Fruit fly (Drosophila melanogaster) whole organism, embryonic: ENCODE results near the gene CG13084.

Experiments used
- CG10462 ChIP-seq: fragments of 200-800 bp; sonication (Bioruptor generic); optimal IDR thresholded peaks from 2 replicates; lab custom pipeline; 2016; ENCODE audit warnings: missing biosample characterization, missing genetic modification characterization
- CG10654 ChIP-seq: fragments of 200-800 bp; sonication (Bioruptor generic); optimal IDR thresholded peaks from 2 replicates; lab custom pipeline; 2016; ENCODE audit warnings: missing biosample characterization, missing genetic modification characterization
- CG11093 ChIP-seq: fragments of 200-800 bp; sonication (Bioruptor generic); IDR thresholded peaks from 3 replicates; pipeline ENCODE4 v1.3.6; 2022; ENCODE audit warnings: missing biosample characterization, missing genetic modification characterization
- CG11456 ChIP-seq: fragments of 200-800 bp; sonication (Bioruptor generic); IDR thresholded peaks from 3 replicates; pipeline ENCODE4 v1.3.6; 2022; ENCODE audit warnings: missing biosample characterization, missing genetic modification characterization
- CG13424 ChIP-seq: fragments of 200-800 bp; sonication (Bioruptor generic); optimal IDR thresholded peaks from 2 replicates; lab custom pipeline; 2019; ENCODE audit warnings: missing biosample characterization, mild to moderate bottlenecking, missing genetic modification characterization, moderate library complexity
- CG14050 ChIP-seq: fragments of 200-800 bp; sonication (Bioruptor generic); IDR thresholded peaks from 3 replicates; pipeline ENCODE4 v1.3.6; 2022; ENCODE audit warnings: missing biosample characterization, missing genetic modification characterization
- CG18262 ChIP-seq: fragments of 200-800 bp; optimal IDR thresholded peaks from 3 replicates; lab custom pipeline; 2019; ENCODE audit warnings: missing biosample characterization, mild to moderate bottlenecking, missing genetic modification characterization, moderate library complexity
- CG2120 ChIP-seq: fragments of 200-800 bp; sonication (Bioruptor generic); optimal IDR thresholded peaks from 3 replicates; lab custom pipeline; 2016; ENCODE audit warnings: missing biosample characterization, missing genetic modification characterization
- CG2889 ChIP-seq: fragments of 200-800 bp; sonication (Bioruptor generic); IDR thresholded peaks from 3 replicates; pipeline ENCODE4 v1.3.6; 2022; ENCODE audit warnings: missing biosample characterization, missing genetic modification characterization
- CG30431 ChIP-seq: fragments of 200-800 bp; sonication (Bioruptor generic); optimal IDR thresholded peaks from 2 replicates; lab custom pipeline; 2017; ENCODE audit warnings: missing biosample characterization, missing genetic modification characterization
- CG34376 ChIP-seq: fragments of 200-800 bp; sonication (Bioruptor generic); optimal IDR thresholded peaks from 2 replicates; lab custom pipeline; 2018; ENCODE audit warnings: missing biosample characterization, mild to moderate bottlenecking, missing genetic modification characterization
- CG4328 ChIP-seq: fragments of 200-800 bp; sonication (Bioruptor generic); optimal IDR thresholded peaks from 3 replicates; lab custom pipeline; 2017; ENCODE audit warnings: missing biosample characterization, missing genetic modification reagents, missing genetic modification characterization
- CG43689 ChIP-seq: fragments of 200-800 bp; sonication (Bioruptor generic); IDR thresholded peaks from 2 replicates; pipeline ENCODE4 v1.3.6; 2022; ENCODE audit warnings: missing biosample characterization, missing genetic modification characterization
- CG4854 ChIP-seq: fragments of 200-800 bp; sonication (Bioruptor generic); optimal IDR thresholded peaks from 2 replicates; lab custom pipeline; 2016; ENCODE audit warnings: missing biosample characterization, missing genetic modification characterization, inconsistent platforms
- CG7357 ChIP-seq: fragments of 200-800 bp; sonication (Bioruptor generic); IDR thresholded peaks from 3 replicates; pipeline ENCODE4 v1.3.6; 2022; ENCODE audit warnings: missing biosample characterization, missing genetic modification characterization
- CG9876 ChIP-seq: fragments of 200-800 bp; sonication (Bioruptor generic); optimal IDR thresholded peaks from 2 replicates; lab custom pipeline; 2016; ENCODE audit warnings: missing biosample characterization, missing genetic modification characterization
- Ets65A ChIP-seq: fragments of 200-800 bp; sonication (Bioruptor generic); peaks from one replicate; lab custom pipeline; 2016; ENCODE audit warnings: missing biosample characterization, missing genetic modification characterization
- Fer2 ChIP-seq: fragments of 200-800 bp; sonication (Bioruptor generic); optimal IDR thresholded peaks from 2 replicates; lab custom pipeline; 2018; ENCODE audit warnings: missing biosample characterization, mild to moderate bottlenecking, missing genetic modification characterization, moderate library complexity
- Gsc ChIP-seq: fragments of 200-800 bp; sonication (Bioruptor generic); IDR thresholded peaks from 2 replicates; pipeline ENCODE4 v1.3.6; 2022; ENCODE audit warnings: missing biosample characterization, missing genetic modification characterization
- H2.0 ChIP-seq: fragments of 200-800 bp; sonication (Bioruptor generic); IDR thresholded peaks from 2 replicates; pipeline ENCODE4 v1.3.6; 2022; ENCODE audit warnings: missing biosample characterization, missing genetic modification characterization
- Hmr ChIP-seq: fragments of 200-800 bp; sonication (Bioruptor generic); optimal IDR thresholded peaks from 3 replicates; lab custom pipeline; 2017; ENCODE audit warnings: mild to moderate bottlenecking, missing biosample characterization, missing genetic modification reagents, missing genetic modification characterization
- Hr51 ChIP-seq, 2 experiments: fragments of 200-800 bp; sonication (Bioruptor generic); optimal IDR thresholded peaks; 2 replicates in 1 of 2; 3 replicates in 1 of 2; lab custom pipeline; 2016 to 2018; ENCODE audit warnings: missing biosample characterization in 2 of 2, missing genetic modification characterization in 2 of 2, mild to moderate bottlenecking in 1 of 2, moderate library complexity in 1 of 2
- NC2α ChIP-seq: fragments of 200-800 bp; sonication (Bioruptor generic); optimal IDR thresholded peaks from 2 replicates; lab custom pipeline; 2016; ENCODE audit warnings: missing biosample characterization, missing genetic modification characterization
- NC2β ChIP-seq: fragments of 200-800 bp; sonication (Bioruptor generic); optimal IDR thresholded peaks from 2 replicates; lab custom pipeline; 2016; ENCODE audit warnings: missing biosample characterization, missing genetic modification characterization
- Pdp1 ChIP-seq, 2 experiments: fragments of 200-800 bp; sonication (Bioruptor generic); optimal IDR thresholded peaks; 3 replicates each; lab custom pipeline; 2016; ENCODE audit warnings: missing biosample characterization in 2 of 2, missing genetic modification characterization in 2 of 2, mild to moderate bottlenecking in 1 of 2, moderate library complexity in 1 of 2
- Stat92E ChIP-seq, 3 experiments: fragments of >200 bp in 2 of 3; fragments of 200-800 bp in 1 of 3; sonication (Bioruptor generic) in 1 of 3; optimal IDR thresholded peaks; 2 replicates each; lab custom pipeline; 2017 to 2019; ENCODE audit warnings: missing biosample characterization in 3 of 3, missing genetic modification characterization in 3 of 3, mild to moderate bottlenecking in 1 of 3, moderate library complexity in 1 of 3
- Tbp ChIP-seq: fragments of >200 bp; optimal IDR thresholded peaks from 2 replicates; lab custom pipeline; 2018; ENCODE audit warnings: missing biosample characterization, missing genetic modification characterization
- amos ChIP-seq: fragments of 200-800 bp; sonication (Bioruptor generic); IDR thresholded peaks from 2 replicates; pipeline ENCODE4 v1.3.6; 2022; ENCODE audit warnings: missing biosample characterization, missing genetic modification characterization; ENCODE audit not compliant: partially characterized antibody
- ash1 ChIP-seq: fragments of 200-800 bp; sonication (Bioruptor generic); optimal IDR thresholded peaks from 2 replicates; lab custom pipeline; 2018; ENCODE audit warnings: missing biosample characterization, mild to moderate bottlenecking, missing genetic modification characterization
- ato ChIP-seq: fragments of 200-800 bp; sonication (Bioruptor generic); IDR thresholded peaks from 2 replicates; pipeline ENCODE4 v1.3.6; 2022; ENCODE audit warnings: missing biosample characterization, missing genetic modification characterization; ENCODE audit not compliant: partially characterized antibody
- bcd ChIP-seq: fragments of 200-800 bp; sonication (Bioruptor generic); optimal IDR thresholded peaks from 2 replicates; lab custom pipeline; 2017; ENCODE audit warnings: missing biosample characterization, mild to moderate bottlenecking, missing genetic modification characterization
- cwo ChIP-seq: fragments of 200-800 bp; sonication (Bioruptor generic); optimal IDR thresholded peaks from 3 replicates; lab custom pipeline; 2017; ENCODE audit warnings: missing biosample characterization, missing genetic modification characterization, mild to moderate bottlenecking, moderate library complexity, missing genetic modification reagents
- eyg ChIP-seq: fragments of 200-800 bp; sonication (Bioruptor generic); optimal IDR thresholded peaks from 3 replicates; lab custom pipeline; 2016; ENCODE audit warnings: missing biosample characterization, missing genetic modification characterization
- gcm2 ChIP-seq: fragments of 200-800 bp; sonication (Bioruptor generic); optimal IDR thresholded peaks from 2 replicates; lab custom pipeline; 2016; ENCODE audit warnings: missing biosample characterization, missing genetic modification characterization
- grn ChIP-seq: fragments of 200-800 bp; sonication (Bioruptor generic); optimal IDR thresholded peaks from 3 replicates; lab custom pipeline; 2017; ENCODE audit warnings: missing biosample characterization, missing genetic modification characterization
- hkb ChIP-seq, 2 experiments: fragments of 200-800 bp in 1 of 2; fragments of >200 bp in 1 of 2; sonication (Bioruptor generic) in 1 of 2; IDR thresholded peaks in 1 of 2; optimal IDR thresholded peaks in 1 of 2; 2 replicates each; pipeline versions ENCODE4 v1.3.6 to Lab custom; 2017 to 2022; ENCODE audit warnings: missing biosample characterization in 1 of 2, missing genetic modification characterization in 1 of 2
- jing ChIP-seq: fragments of 200-800 bp; sonication (Bioruptor generic); optimal IDR thresholded peaks from 2 replicates; lab custom pipeline; 2018; ENCODE audit warnings: missing biosample characterization, mild to moderate bottlenecking, missing genetic modification characterization
- lilli ChIP-seq: fragments of 200-800 bp; sonication (Bioruptor generic); optimal IDR thresholded peaks from 3 replicates; lab custom pipeline; 2016; ENCODE audit warnings: missing biosample characterization, missing genetic modification characterization
- lov ChIP-seq, 2 experiments: fragments of 200-800 bp in 1 of 2; fragments of >200 bp in 1 of 2; sonication (Bioruptor generic) in 1 of 2; IDR thresholded peaks in 1 of 2; optimal IDR thresholded peaks in 1 of 2; 2 replicates in 1 of 2; 3 replicates in 1 of 2; pipeline versions ENCODE4 v1.3.6 to Lab custom; 2017 to 2022; ENCODE audit warnings: missing biosample characterization in 1 of 2, missing genetic modification characterization in 1 of 2
- odd ChIP-seq: fragments of 200-800 bp; sonication (Bioruptor generic); optimal IDR thresholded peaks from 2 replicates; lab custom pipeline; 2017; ENCODE audit warnings: missing biosample characterization, mild to moderate bottlenecking, missing genetic modification characterization
- onecut ChIP-seq: fragments of 200-800 bp; sonication (Bioruptor generic); IDR thresholded peaks from 2 replicates; pipeline ENCODE4 v1.3.6; 2022; ENCODE audit warnings: missing biosample characterization, missing genetic modification characterization
- pan ChIP-seq, 4 experiments: fragments of >200 bp in 3 of 4; fragments of 200-800 bp in 1 of 4; sonication (Bioruptor generic) in 1 of 4; optimal IDR thresholded peaks in 3 of 4; IDR thresholded peaks in 1 of 4; 2 replicates each; pipeline versions ENCODE4 v1.3.6 to Lab custom; 2017 to 2022; ENCODE audit warnings: missing biosample characterization in 2 of 4, missing genetic modification characterization in 2 of 4, mixed read lengths in 1 of 4
- toy ChIP-seq: fragments of 200-800 bp; sonication (Bioruptor generic); IDR thresholded peaks from 2 replicates; pipeline ENCODE4 v1.3.6; 2022; ENCODE audit warnings: missing biosample characterization, missing genetic modification characterization
- trem ChIP-seq: fragments of 200-800 bp; optimal IDR thresholded peaks from 3 replicates; lab custom pipeline; 2019; ENCODE audit warnings: missing biosample characterization, mild to moderate bottlenecking, missing genetic modification characterization, moderate library complexity
- twi ChIP-seq: fragments of 200-800 bp; optimal IDR thresholded peaks from 2 replicates; lab custom pipeline; 2019; ENCODE audit warnings: missing biosample characterization, mild to moderate bottlenecking, missing genetic modification characterization, moderate library complexity
- wdn ChIP-seq: fragments of 200-800 bp; sonication (Bioruptor generic); IDR thresholded peaks from 2 replicates; pipeline ENCODE4 v1.3.6; 2022; ENCODE audit warnings: missing biosample characterization, missing genetic modification characterization
- wor ChIP-seq: fragments of 200-800 bp; sonication (Bioruptor generic); IDR thresholded peaks from 2 replicates; pipeline ENCODE4 v1.3.6; 2022; ENCODE audit warnings: missing biosample characterization, missing genetic modification characterization

Gene CG13084

dm6 chr2L:19439598-19440230 is 45.0 kb upstream of the CG13084 start (continued):
- TF ChIP-seq ash1 (no peak), CG34376 (no peak), CG43689 (GFP tag; lab: Robert Waterston, UW) (peak; percentile 81), odd (peak; percentile 85), CG13424 (tag; lab: Kevin White, UChicago) (peak; percentile 81), onecut (GFP tag; lab: Robert Waterston, UW) (peak; percentile 90), CG4854 (GFP tag; lab: Kevin White, UChicago) (peak; percentile 27), NC2α (peak; percentile 91), lilli (GFP tag; lab: Kevin White, UChicago) (peak; percentile 94), CG7357 (GFP tag; lab: Robert Waterston, UW) (peak; percentile 45; the same call in 1 of the 3 replicates), H2.0 (GFP tag; lab: Robert Waterston, UW) (peak; percentile 91), CG11093 (peak; percentile 64; the same call in 2 of the 3 replicates), CG30431 (GFP tag; lab: Kevin White, UChicago) (peak; percentile 48), trem (peak; percentile 65), CG18262 (tag; lab: Kevin White, UChicago) (peak; percentile 70), CG11456 (GFP tag; lab: Robert Waterston, UW) (peak; percentile 71; the same call in 1 of the 3 replicates), cwo (GFP tag; lab: Kevin White, UChicago) (peak; percentile 89), eyg (GFP tag; lab: Kevin White, UChicago) (peak; percentile 60), jing (GFP tag; lab: Kevin White, UChicago) (peak; percentile 88), CG10654 (peak; percentile 63), lov (optimal IDR thresholded peaks at IDR 0.05; lab: Kevin White, UChicago) (no peak), lov (GFP tag; IDR thresholded peaks at IDR 0.05; lab: Robert Waterston, UW) (peak; percentile 33; the same call in 1 of the 3 replicates), wor (GFP tag; lab: Robert Waterston, UW) (peak; percentile 88), CG9876 (GFP tag; lab: Kevin White, UChicago) (peak; percentile 59), CG2889 (GFP tag; lab: Robert Waterston, UW) (peak; percentile 69; the same call in 2 of the 3 replicates), CG10462 (peak; percentile 66), bcd (GFP tag; lab: Kevin White, UChicago) (peak; percentile 70), hkb (optimal IDR thresholded peaks at IDR 0.05; lab: Kevin White, UChicago) (no peak), hkb (GFP tag; IDR thresholded peaks at IDR 0.05; lab: Robert Waterston, UW) (peak; percentile 97), CG4328 (GFP tag; lab: Kevin White, UChicago) (peak; percentile 51), CG14050 (peak; percentile 93), toy (GFP tag; lab: Robert Waterston, UW) (0 out of 2 replicates have a peak, but pooled peaks have one; percentile 22), Tbp (GFP tag; lab: Kevin White, UChicago) (no peak), Fer2 (tag; lab: Kevin White, UChicago) (no peak), gcm2 (GFP tag; lab: Kevin White, UChicago) (peak; percentile 57), Stat92E (GFP tag; optimal IDR thresholded peaks at IDR 0.05; lab: Kevin White, UChicago) (peak in 1 of 3 experiments; percentile 8), Gsc (GFP tag; lab: Robert Waterston, UW) (0 out of 2 replicates have a peak, but pooled peaks have one; percentile 36), amos (GFP tag; lab: Robert Waterston, UW) (no peak), Hmr (GFP tag; lab: Kevin White, UChicago) (peak; percentile 71), wdn (GFP tag; lab: Robert Waterston, UW) (peak; percentile 86), twi (peak; percentile 76), NC2β (GFP tag; lab: Kevin White, UChicago) (peak; percentile 45), CG2120 (GFP tag; lab: Kevin White, UChicago) (peak; percentile 75), Ets65A (GFP tag; lab: Kevin White, UChicago) (peak; percentile 97), ato (no peak), pan (optimal IDR thresholded peaks at IDR 0.05; lab: Kevin White, UChicago) (no peak), pan (GFP tag; optimal IDR thresholded peaks at IDR 0.05 in 1 of 2, IDR thresholded peaks at IDR 0.05 in 1 of 2) (peak in 1 of 2 experiments; percentile 82), grn (GFP tag; lab: Kevin White, UChicago) (no peak), Hr51 (GFP tag; optimal IDR thresholded peaks at IDR 0.05; lab: Kevin White, UChicago) (peak; percentile 87 to 94), Pdp1 (GFP tag; optimal IDR thresholded peaks at IDR 0.05; lab: Kevin White, UChicago) (peak; percentile 58 to 62)
